Fruit fly (Drosophila melanogaster) whole organism, embryonic: ENCODE results near the gene Rpp14b.

ENCODE experiments used
- Asciz ChIP-seq: fragments of 200-800 bp; sonication (Bioruptor generic); optimal IDR thresholded peaks from 2 replicates; lab custom pipeline; 2017; ENCODE audit warnings: missing biosample characterization, mild to moderate bottlenecking, missing genetic modification characterization, missing genetic modification reagents
- CG10462 ChIP-seq: fragments of 200-800 bp; sonication (Bioruptor generic); optimal IDR thresholded peaks from 2 replicates; lab custom pipeline; 2016; ENCODE audit warnings: missing biosample characterization, missing genetic modification characterization
- CG12071 ChIP-seq: fragments of 200-800 bp; sonication (Bioruptor generic); optimal IDR thresholded peaks from 3 replicates; lab custom pipeline; 2018; ENCODE audit warnings: missing biosample characterization, mild to moderate bottlenecking, missing genetic modification characterization
- CG1233 ChIP-seq: fragments of 200-800 bp; sonication (Bioruptor generic); optimal IDR thresholded peaks from 4 replicates; lab custom pipeline; 2018; ENCODE audit warnings: missing biosample characterization, mild to moderate bottlenecking, missing genetic modification characterization
- CG13624 ChIP-seq: fragments of 200-800 bp; sonication (Bioruptor generic); optimal IDR thresholded peaks from 2 replicates; lab custom pipeline; 2016; ENCODE audit warnings: missing biosample characterization, missing genetic modification characterization
- CG13775 ChIP-seq: fragments of 200-800 bp; sonication (Bioruptor generic); optimal IDR thresholded peaks from 3 replicates; lab custom pipeline; 2017; ENCODE audit warnings: missing biosample characterization, mild to moderate bottlenecking, missing genetic modification characterization
- CG16779 ChIP-seq: fragments of 200-800 bp; sonication (Bioruptor generic); IDR thresholded peaks from 2 replicates; pipeline ENCODE4 v1.3.6; 2022; ENCODE audit warnings: missing biosample characterization, missing genetic modification characterization
- CG16863 ChIP-seq: fragments of 200-800 bp; sonication (Bioruptor generic); optimal IDR thresholded peaks from 3 replicates; lab custom pipeline; 2016; ENCODE audit warnings: missing biosample characterization, missing genetic modification characterization
- CG17328 ChIP-seq: fragments of 200-800 bp; sonication (Bioruptor generic); IDR thresholded peaks from 2 replicates; pipeline ENCODE4 v1.3.6; 2022; ENCODE audit warnings: missing biosample characterization, missing genetic modification characterization
- CG18764 ChIP-seq: fragments of 200-800 bp; sonication (Bioruptor generic); optimal IDR thresholded peaks from 3 replicates; lab custom pipeline; 2016; ENCODE audit warnings: missing biosample characterization, missing genetic modification characterization
- CG2875 ChIP-seq: fragments of 200-800 bp; sonication (Bioruptor generic); optimal IDR thresholded peaks from 2 replicates; lab custom pipeline; 2017; ENCODE audit warnings: missing biosample characterization, mild to moderate bottlenecking, missing genetic modification characterization, missing genetic modification reagents
- CG3407 ChIP-seq: fragments of 200-800 bp; sonication (Bioruptor generic); optimal IDR thresholded peaks from 2 replicates; lab custom pipeline; 2018; ENCODE audit warnings: missing biosample characterization, mild to moderate bottlenecking, missing genetic modification characterization
- CG6683 ChIP-seq: fragments of 200-800 bp; sonication (Bioruptor generic); optimal IDR thresholded peaks from 2 replicates; lab custom pipeline; 2017; ENCODE audit warnings: missing biosample characterization, mild to moderate bottlenecking, missing genetic modification characterization, missing genetic modification reagents
- CG6813 ChIP-seq: fragments of 200-800 bp; sonication (Bioruptor generic); optimal IDR thresholded peaks from 2 replicates; lab custom pipeline; 2017; ENCODE audit warnings: missing biosample characterization, missing genetic modification characterization, mild to moderate bottlenecking, moderate library complexity, missing genetic modification reagents
- CG7786 ChIP-seq: fragments of 200-800 bp; sonication (Bioruptor generic); optimal IDR thresholded peaks from 2 replicates; lab custom pipeline; 2016; ENCODE audit warnings: missing biosample characterization, missing genetic modification characterization
- CG7928 ChIP-seq: fragments of 200-800 bp; sonication (Bioruptor generic); optimal IDR thresholded peaks from 2 replicates; lab custom pipeline; 2017; ENCODE audit warnings: missing biosample characterization, mild to moderate bottlenecking, missing genetic modification characterization
- CG8478 ChIP-seq: fragments of >200 bp; optimal IDR thresholded peaks from 2 replicates; lab custom pipeline; 2018
- CG9437 ChIP-seq: fragments of 200-800 bp; sonication (Bioruptor generic); optimal IDR thresholded peaks from 2 replicates; lab custom pipeline; 2018; ENCODE audit warnings: missing biosample characterization, mild to moderate bottlenecking, missing genetic modification characterization
- D ChIP-seq, 2 experiments: fragments of 200-800 bp in 1 of 2; fragments of >200 bp in 1 of 2; sonication (Bioruptor generic) in 1 of 2; optimal IDR thresholded peaks; 2 replicates in 1 of 2; 3 replicates in 1 of 2; lab custom pipeline; 2017; ENCODE audit warnings: mild to moderate bottlenecking in 1 of 2, missing biosample characterization in 1 of 2, missing genetic modification characterization in 1 of 2, missing genetic modification reagents in 1 of 2
- ERR ChIP-seq: fragments of 200-800 bp; sonication (Bioruptor generic); optimal IDR thresholded peaks from 2 replicates; lab custom pipeline; 2016; ENCODE audit warnings: missing biosample characterization, missing genetic modification characterization
- Eip74EF ChIP-seq, 2 experiments: fragments of 200-800 bp in 1 of 2; fragments of >200 bp in 1 of 2; sonication (Bioruptor generic) in 1 of 2; optimal IDR thresholded peaks; 2 replicates each; lab custom pipeline; 2017 to 2019; ENCODE audit warnings: missing biosample characterization in 2 of 2, missing genetic modification characterization in 2 of 2, mild to moderate bottlenecking in 1 of 2, moderate library complexity in 1 of 2
- Fer1 ChIP-seq: fragments of 200-800 bp; sonication (Bioruptor generic); optimal IDR thresholded peaks from 2 replicates; lab custom pipeline; 2017; ENCODE audit warnings: missing biosample characterization, mild to moderate bottlenecking, missing genetic modification characterization
- HHEX ChIP-seq: fragments of 200-800 bp; sonication (Bioruptor generic); optimal IDR thresholded peaks from 3 replicates; lab custom pipeline; 2017; ENCODE audit warnings: missing biosample characterization, mild to moderate bottlenecking, missing genetic modification characterization, missing genetic modification reagents
- HLH3B ChIP-seq: fragments of 200-800 bp; sonication (Bioruptor generic); IDR thresholded peaks from 2 replicates; pipeline ENCODE4 v1.3.6; 2022; ENCODE audit warnings: missing biosample characterization, missing genetic modification characterization
- Jarid2 ChIP-seq: fragments of 200-800 bp; sonication (Bioruptor generic); optimal IDR thresholded peaks from 3 replicates; lab custom pipeline; 2017; ENCODE audit warnings: mild to moderate bottlenecking, missing biosample characterization, missing genetic modification reagents, missing genetic modification characterization
- Med ChIP-seq: fragments of 200-800 bp; sonication (Bioruptor generic); peaks from one replicate; lab custom pipeline; 2016; ENCODE audit warnings: missing biosample characterization, missing genetic modification characterization, mild to moderate bottlenecking, inconsistent platforms, moderate library complexity
- Myb ChIP-seq: fragments of 200-800 bp; sonication (Bioruptor generic); optimal IDR thresholded peaks from 2 replicates; lab custom pipeline; 2016; ENCODE audit warnings: missing biosample characterization, missing genetic modification characterization
- PHDP ChIP-seq: fragments of 200-800 bp; sonication (Bioruptor generic); optimal IDR thresholded peaks from 3 replicates; lab custom pipeline; 2018; ENCODE audit warnings: missing biosample characterization, mild to moderate bottlenecking, missing genetic modification characterization, moderate library complexity
- Tbp ChIP-seq: fragments of >200 bp; optimal IDR thresholded peaks from 2 replicates; lab custom pipeline; 2018; ENCODE audit warnings: missing biosample characterization, missing genetic modification characterization
- chn ChIP-seq: fragments of 200-800 bp; sonication (Bioruptor generic); optimal IDR thresholded peaks from 2 replicates; lab custom pipeline; 2016; ENCODE audit warnings: missing biosample characterization, missing genetic modification characterization
- crol ChIP-seq: fragments of 200-800 bp; sonication (Bioruptor generic); IDR thresholded peaks from 2 replicates; pipeline ENCODE4 v1.3.6; 2022; ENCODE audit warnings: missing biosample characterization, missing genetic modification characterization
- emc ChIP-seq: fragments of 200-800 bp; sonication (Bioruptor generic); optimal IDR thresholded peaks from 2 replicates; lab custom pipeline; 2016; ENCODE audit warnings: missing biosample characterization, missing genetic modification characterization
- fd64A ChIP-seq: fragments of 200-800 bp; sonication (Bioruptor generic); optimal IDR thresholded peaks from 3 replicates; lab custom pipeline; 2018; ENCODE audit warnings: missing biosample characterization, mild to moderate bottlenecking, missing genetic modification characterization
- gem ChIP-seq: fragments of 200-800 bp; sonication (Bioruptor generic); optimal IDR thresholded peaks from 2 replicates; lab custom pipeline; 2019; ENCODE audit warnings: missing biosample characterization, mild to moderate bottlenecking, missing genetic modification characterization, moderate library complexity
- hkb ChIP-seq, 2 experiments: fragments of 200-800 bp in 1 of 2; fragments of >200 bp in 1 of 2; sonication (Bioruptor generic) in 1 of 2; IDR thresholded peaks in 1 of 2; optimal IDR thresholded peaks in 1 of 2; 2 replicates each; pipeline versions ENCODE4 v1.3.6 to Lab custom; 2017 to 2022; ENCODE audit warnings: missing biosample characterization in 1 of 2, missing genetic modification characterization in 1 of 2
- inv ChIP-seq: fragments of 200-800 bp; sonication (Bioruptor generic); IDR thresholded peaks from 2 replicates; pipeline ENCODE4 v1.3.6; 2022; ENCODE audit warnings: missing biosample characterization, missing genetic modification characterization; ENCODE audit not compliant: partially characterized antibody
- jumu ChIP-seq: fragments of 200-800 bp; sonication (Bioruptor generic); optimal IDR thresholded peaks from 3 replicates; lab custom pipeline; 2016; ENCODE audit warnings: missing biosample characterization, missing genetic modification characterization
- lab ChIP-seq: fragments of 200-800 bp; sonication (Bioruptor generic); optimal IDR thresholded peaks from 3 replicates; lab custom pipeline; 2017; ENCODE audit warnings: missing biosample characterization, missing genetic modification characterization, mild to moderate bottlenecking, moderate library complexity, missing genetic modification reagents
- lilli ChIP-seq: fragments of 200-800 bp; sonication (Bioruptor generic); optimal IDR thresholded peaks from 3 replicates; lab custom pipeline; 2016; ENCODE audit warnings: missing biosample characterization, missing genetic modification characterization
- maf-S ChIP-seq: fragments of 200-800 bp; sonication (Bioruptor generic); optimal IDR thresholded peaks from 2 replicates; lab custom pipeline; 2016; ENCODE audit warnings: missing biosample characterization, missing genetic modification characterization
- mam ChIP-seq: fragments of 200-800 bp; sonication (Bioruptor generic); optimal IDR thresholded peaks from 3 replicates; lab custom pipeline; 2016; ENCODE audit warnings: missing biosample characterization, missing genetic modification characterization
- nerfin-1 ChIP-seq: fragments of 200-800 bp; sonication (Bioruptor generic); optimal IDR thresholded peaks from 3 replicates; lab custom pipeline; 2019; ENCODE audit warnings: missing biosample characterization, mild to moderate bottlenecking, missing genetic modification characterization, moderate library complexity
- otp ChIP-seq: fragments of 200-800 bp; sonication (Bioruptor generic); IDR thresholded peaks from 3 replicates; pipeline ENCODE4, ENCODE4 v1.3.6; 2022; ENCODE audit warnings: missing biosample characterization, missing genetic modification characterization
- prd ChIP-seq, 3 experiments: fragments of >200 bp in 2 of 3; fragments of 200-800 bp in 1 of 3; sonication (Bioruptor generic) in 1 of 3; optimal IDR thresholded peaks in 2 of 3; IDR thresholded peaks in 1 of 3; 2 replicates in 2 of 3; 3 replicates in 1 of 3; pipeline versions ENCODE4 v1.3.6 to Lab custom; 2017 to 2022; ENCODE audit warnings: missing biosample characterization in 1 of 3, missing genetic modification characterization in 1 of 3
- sens ChIP-seq: fragments of 200-800 bp; sonication (Bioruptor generic); peaks from one replicate; lab custom pipeline; 2016; ENCODE audit warnings: missing biosample characterization, missing genetic modification characterization
- so ChIP-seq: fragments of 200-800 bp; sonication (Bioruptor generic); IDR thresholded peaks from 3 replicates; pipeline ENCODE4 v1.3.6; 2022; ENCODE audit warnings: missing biosample characterization, missing genetic modification characterization
- sug ChIP-seq: fragments of 200-800 bp; optimal IDR thresholded peaks from 2 replicates; lab custom pipeline; 2019; ENCODE audit warnings: missing biosample characterization, mild to moderate bottlenecking, missing genetic modification characterization, moderate library complexity
- tup ChIP-seq: fragments of 200-800 bp; sonication (Bioruptor generic); optimal IDR thresholded peaks from 2 replicates; lab custom pipeline; 2016; ENCODE audit warnings: missing biosample characterization, mild to moderate bottlenecking, missing genetic modification characterization, moderate library complexity
- unc-4 ChIP-seq: fragments of 200-800 bp; sonication (Bioruptor generic); IDR thresholded peaks from 2 replicates; pipeline ENCODE4 v1.3.6; 2022; ENCODE audit warnings: missing biosample characterization, missing genetic modification characterization; ENCODE audit not compliant: partially characterized antibody
- zfh1 ChIP-seq: fragments of 200-800 bp; sonication (Bioruptor generic); IDR thresholded peaks from 3 replicates; pipeline ENCODE4 v1.3.6; 2022; ENCODE audit warnings: missing biosample characterization, missing genetic modification characterization

Rpp14b gene

DNA sequence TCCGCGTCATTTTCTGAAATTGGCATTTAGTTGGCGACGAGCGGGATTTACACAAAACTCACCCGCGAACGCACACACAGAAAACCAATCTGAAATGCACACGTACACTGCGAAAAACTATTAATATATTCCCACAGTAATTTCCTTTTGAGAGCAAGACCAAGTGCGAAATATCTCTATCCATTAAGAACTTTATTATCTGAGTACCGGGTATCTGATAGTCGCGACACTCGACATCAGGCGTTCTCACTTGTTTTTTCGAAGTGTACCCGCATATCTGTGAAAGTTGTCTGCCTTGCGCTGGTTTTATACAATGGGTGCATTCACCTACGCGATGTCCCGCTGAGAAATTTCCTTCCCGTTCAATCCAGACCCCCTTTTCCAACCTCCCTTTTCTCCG is 20.3 kb downstream of the Rpp14b start (continued):
- TF ChIP-seq CG2875 (GFP tag; lab: Kevin White, UChicago) (no peak), lilli (GFP tag; lab: Kevin White, UChicago) (no peak), maf-S (no peak), CG8478 (lab: Kevin White, UChicago) (no peak), CG3407 (no peak), unc-4 (no peak), so (GFP tag; lab: Robert Waterston, UW) (no peak), CG13624 (no peak), Asciz (GFP tag; lab: Kevin White, UChicago) (no peak), HHEX (GFP tag; lab: Kevin White, UChicago) (no peak), jumu (GFP tag; lab: Kevin White, UChicago) (no peak), D (optimal IDR thresholded peaks at IDR 0.05; lab: Kevin White, UChicago) (no peak), D (GFP tag; optimal IDR thresholded peaks at IDR 0.05; lab: Kevin White, UChicago) (peak; percentile 8), CG6683 (no peak), CG12071 (GFP tag; lab: Kevin White, UChicago) (no peak), gem (peak; percentile 49), CG1233 (GFP tag; lab: Kevin White, UChicago) (no peak), zfh1 (GFP tag; lab: Robert Waterston, UW) (0 out of 3 replicates have a peak, but pooled peaks have one; percentile 37), Myb (GFP tag; lab: Kevin White, UChicago) (no peak), fd64A (GFP tag; lab: Kevin White, UChicago) (no peak), Eip74EF (GFP tag; optimal IDR thresholded peaks at IDR 0.05; lab: Kevin White, UChicago) (no peak), CG6813 (GFP tag; lab: Kevin White, UChicago) (no peak), CG13775 (GFP tag; lab: Kevin White, UChicago) (no peak), Fer1 (GFP tag; lab: Kevin White, UChicago) (no peak), inv (GFP tag; lab: Robert Waterston, UW) (peak; percentile 17; the same call in 1 of the 2 replicates), CG18764 (GFP tag; lab: Kevin White, UChicago) (no peak), HLH3B (peak; percentile 40; the same call in 1 of the 2 replicates), lab (GFP tag; lab: Kevin White, UChicago) (no peak), CG9437 (GFP tag; lab: Kevin White, UChicago) (no peak), ERR (GFP tag; lab: Kevin White, UChicago) (no peak), CG16779 (GFP tag; lab: Robert Waterston, UW) (no peak), chn (GFP tag; lab: Kevin White, UChicago) (peak; percentile 8), CG7786 (GFP tag; lab: Kevin White, UChicago) (no peak), CG10462 (GFP tag; lab: Kevin White, UChicago) (no peak), sens (peak; percentile 67), otp (GFP tag; lab: Robert Waterston, UW) (no peak), mam (GFP tag; lab: Kevin White, UChicago) (no peak), PHDP (tag; lab: Kevin White, UChicago) (no peak), Jarid2 (GFP tag; lab: Kevin White, UChicago) (no peak), sug (tag; lab: Kevin White, UChicago) (no peak), Med (GFP tag; lab: Kevin White, UChicago) (peak; percentile 63), nerfin-1 (tag; lab: Kevin White, UChicago) (no peak), prd (optimal IDR thresholded peaks at IDR 0.05; lab: Kevin White, UChicago) (no peak), prd (GFP tag; IDR thresholded peaks at IDR 0.05; lab: Robert Waterston, UW) (peak; percentile 47; the same call in 1 of the 3 replicates), Tbp (GFP tag; lab: Kevin White, UChicago) (no peak), crol (GFP tag; lab: Robert Waterston, UW) (no peak), hkb (optimal IDR thresholded peaks at IDR 0.05; lab: Kevin White, UChicago) (no peak), hkb (GFP tag; IDR thresholded peaks at IDR 0.05; lab: Robert Waterston, UW) (no peak), CG7928 (GFP tag; lab: Kevin White, UChicago) (no peak), emc (no peak), CG16863 (GFP tag; lab: Kevin White, UChicago) (no peak), CG17328 (0 out of 2 replicates have a peak, but pooled peaks have one; percentile 9), tup (GFP tag; lab: Kevin White, UChicago) (no peak)
